Worm (Caenorhabditis elegans) whole organism, L3 larva: ENCODE results near the gene lrpr-1.

Source experiments
- R02D3.7 ChIP-seq: fragments of 150-350 bp; optimal IDR thresholded peaks from 2 replicates; lab custom pipeline; 2014; ENCODE audit warnings: missing biosample characterization, missing genetic modification characterization
- ZK546.5 ChIP-seq: sonication (generic microtip); optimal IDR thresholded peaks from 2 replicates; lab custom pipeline; 2017; ENCODE audit warnings: missing biosample characterization, missing genetic modification characterization
- aly-2 ChIP-seq: fragments of 150-350 bp; optimal IDR thresholded peaks from 2 replicates; lab custom pipeline; 2014; ENCODE audit warnings: missing biosample characterization, missing genetic modification characterization
- ceh-82 ChIP-seq: fragments of 150-350 bp; optimal IDR thresholded peaks from 2 replicates; lab custom pipeline; 2014; ENCODE audit warnings: missing biosample characterization, missing genetic modification characterization
- daf-12 ChIP-seq: fragments of 150-350 bp; optimal IDR thresholded peaks from 2 replicates; lab custom pipeline; 2014; ENCODE audit warnings: missing biosample characterization, missing genetic modification reagents, missing genetic modification characterization
- egl-5 ChIP-seq: fragments of 150-350 bp; optimal IDR thresholded peaks from 2 replicates; lab custom pipeline; 2017; ENCODE audit warnings: missing biosample characterization, missing genetic modification reagents, missing genetic modification characterization, inconsistent platforms
- elt-1 ChIP-seq: fragments of 150-350 bp; optimal IDR thresholded peaks from 2 replicates; lab custom pipeline; 2014; ENCODE audit warnings: missing biosample characterization, missing genetic modification characterization
- elt-3 ChIP-seq, 3 experiments: fragments of 150-350 bp in 1 of 3; sonication (generic microtip) in 2 of 3; optimal IDR thresholded peaks; 2 replicates in 2 of 3; 4 replicates in 1 of 3; lab custom pipeline; 2014 to 2017; ENCODE audit warnings: missing biosample characterization in 3 of 3, missing genetic modification characterization in 3 of 3
- eor-1 ChIP-seq, 2 experiments: fragments of 150-350 bp; optimal IDR thresholded peaks; 2 replicates each; lab custom pipeline; 2014 to 2018; ENCODE audit warnings: missing biosample characterization in 2 of 2, missing genetic modification characterization in 2 of 2
- fkh-2 ChIP-seq: fragments of 150-350 bp; optimal IDR thresholded peaks from 2 replicates; lab custom pipeline; 2014; ENCODE audit warnings: missing biosample characterization, missing genetic modification reagents, missing genetic modification characterization
- jun-1 ChIP-seq: fragments of 150-350 bp; optimal IDR thresholded peaks from 2 replicates; lab custom pipeline; 2014; ENCODE audit warnings: missing biosample characterization, missing genetic modification reagents, missing genetic modification characterization
- lin-15B ChIP-seq: fragments of 150-350 bp; optimal IDR thresholded peaks from 2 replicates; lab custom pipeline; 2014; ENCODE audit warnings: missing biosample characterization, missing genetic modification characterization
- lsy-12 ChIP-seq: sonication (generic microtip); optimal IDR thresholded peaks from 2 replicates; lab custom pipeline; 2016; ENCODE audit warnings: mild to moderate bottlenecking, missing genetic modification characterization, missing compliant biosample characterization
- mdl-1 ChIP-seq: fragments of 150-350 bp; optimal IDR thresholded peaks from 2 replicates; lab custom pipeline; 2014; ENCODE audit warnings: missing biosample characterization, missing genetic modification characterization
- mml-1 ChIP-seq: fragments of 150-350 bp; sonication (generic microtip); optimal IDR thresholded peaks from 3 replicates; lab custom pipeline; 2014; ENCODE audit warnings: missing biosample characterization, missing genetic modification characterization
- nhr-11 ChIP-seq: fragments of 150-350 bp; optimal IDR thresholded peaks from 2 replicates; lab custom pipeline; 2014; ENCODE audit warnings: missing biosample characterization, missing genetic modification characterization
- nhr-12 ChIP-seq: fragments of 150-350 bp; optimal IDR thresholded peaks from 2 replicates; lab custom pipeline; 2014; ENCODE audit warnings: missing biosample characterization, missing genetic modification characterization
- nhr-23 ChIP-seq: fragments of 150-350 bp; optimal IDR thresholded peaks from 2 replicates; lab custom pipeline; 2014; ENCODE audit warnings: missing biosample characterization, missing genetic modification reagents, missing genetic modification characterization
- nhr-237 ChIP-seq: fragments of 150-350 bp; optimal IDR thresholded peaks from 2 replicates; lab custom pipeline; 2014; ENCODE audit warnings: missing biosample characterization, missing genetic modification characterization
- nhr-25 ChIP-seq: sonication (generic microtip); optimal IDR thresholded peaks from 2 replicates; lab custom pipeline; 2017; ENCODE audit warnings: missing biosample characterization, missing genetic modification characterization
- nhr-43 ChIP-seq: sonication (generic microtip); optimal IDR thresholded peaks from 2 replicates; lab custom pipeline; 2016; ENCODE audit warnings: mild to moderate bottlenecking, missing genetic modification characterization, missing compliant biosample characterization; ENCODE audit not compliant: poor library complexity, severe bottlenecking
- nhr-67 ChIP-seq: fragments of 150-350 bp; optimal IDR thresholded peaks from 2 replicates; lab custom pipeline; 2014; ENCODE audit warnings: missing biosample characterization, missing genetic modification characterization
- nhr-76 ChIP-seq: fragments of 150-350 bp; sonication (generic microtip); optimal IDR thresholded peaks from 5 replicates; lab custom pipeline; 2014; ENCODE audit warnings: missing biosample characterization, missing genetic modification characterization
- pha-4 ChIP-seq: fragments of 150-350 bp; optimal IDR thresholded peaks from 2 replicates; lab custom pipeline; 2014; ENCODE audit warnings: missing biosample characterization, missing genetic modification reagents, missing genetic modification characterization
- sea-2 ChIP-seq: fragments of 150-350 bp; sonication (generic microtip); optimal IDR thresholded peaks from 4 replicates; lab custom pipeline; 2014; ENCODE audit warnings: missing biosample characterization, missing genetic modification reagents, missing genetic modification characterization
- unc-39 ChIP-seq: sonication (generic microtip); optimal IDR thresholded peaks from 4 replicates; lab custom pipeline; 2017; ENCODE audit warnings: missing biosample characterization, missing genetic modification characterization
- ztf-11 ChIP-seq: fragments of 150-350 bp; optimal IDR thresholded peaks from 2 replicates; lab custom pipeline; 2014; ENCODE audit warnings: missing biosample characterization, missing genetic modification characterization
- ztf-4 ChIP-seq: fragments of 150-350 bp; optimal IDR thresholded peaks from 2 replicates; lab custom pipeline; 2014; ENCODE audit warnings: missing biosample characterization, missing genetic modification characterization

lrpr-1 gene

ce11 chrV:5928006-5928405, 10.3 kb upstream of the lrpr-1 start:
- no peak for TF ChIP-seq R02D3.7 (tag; lab: Kevin White, UChicago)
- TF ChIP-seq nhr-23, result no peak
- no peak for TF ChIP-seq lsy-12 (tag; lab: Kevin White, UChicago)
- no peak for TF ChIP-seq sea-2 (GFP tag; lab: Kevin White, UChicago)
- TF ChIP-seq eor-1 (tag; optimal IDR thresholded peaks at IDR 0.05; lab: Kevin White, UChicago), result no peak
- TF ChIP-seq pha-4 (tag; lab: Kevin White, UChicago), result no peak
- no peak for TF ChIP-seq nhr-76 (tag; lab: Kevin White, UChicago)
- no peak for TF ChIP-seq mdl-1 (tag; lab: Kevin White, UChicago)
- no peak for TF ChIP-seq nhr-43 (tag; lab: Kevin White, UChicago)
- no peak for TF ChIP-seq ZK546.5
- no peak for TF ChIP-seq elt-3 (tag; optimal IDR thresholded peaks at IDR 0.05; lab: Kevin White, UChicago)
- TF ChIP-seq nhr-25 (tag; lab: Kevin White, UChicago), result no peak

DNA sequence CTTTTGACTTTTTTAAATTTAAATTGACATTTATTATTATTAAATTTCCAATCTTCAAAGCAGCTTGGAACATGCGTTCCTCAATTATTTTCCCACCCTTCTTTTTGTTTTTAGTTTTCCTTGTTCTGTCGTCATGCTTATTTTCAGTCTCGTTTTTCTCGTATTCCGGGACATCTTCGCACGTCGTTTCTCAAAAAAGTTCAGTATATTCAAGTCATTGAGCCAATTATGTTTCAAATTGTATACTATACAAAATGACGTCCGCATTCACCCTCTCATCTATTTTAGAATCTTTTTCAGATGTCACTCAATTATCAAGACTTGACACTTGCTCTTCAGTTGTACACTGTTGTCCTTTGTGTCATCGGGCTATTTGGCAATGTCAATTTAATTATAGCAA, 9.7 kb upstream of the lrpr-1 start, which contains the start of gene srsx-17:
Gene srsx-17, plus strand, starts transcription at position 301 of the 400 bp plus-strand sequence.
- TF ChIP-seq sea-2 (GFP tag; lab: Kevin White, UChicago), result no peak
- TF ChIP-seq, all 47 proteins: peak for 0

DNA sequence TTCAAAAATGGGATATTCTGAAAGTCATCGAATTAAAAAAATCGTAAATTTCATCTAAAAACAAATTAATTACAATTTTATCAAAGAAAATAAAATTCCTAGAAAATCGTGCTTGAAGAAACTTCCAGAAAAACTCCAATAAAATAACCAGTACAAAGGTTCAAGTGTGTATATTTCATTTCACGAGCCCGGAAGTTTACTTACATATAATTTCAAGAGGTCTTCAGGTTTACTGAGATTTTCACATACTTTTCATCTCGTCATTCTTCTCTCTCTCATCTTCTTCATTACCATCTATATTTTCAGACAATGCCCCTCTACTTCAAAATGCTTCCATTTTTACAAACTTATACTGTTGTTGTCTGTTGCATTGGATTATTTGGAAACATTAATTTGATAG, 4.5 kb upstream of the lrpr-1 start, which contains the start of gene srsx-18:
Gene srsx-18, plus strand, starts transcription at position 301 of the 400 bp plus-strand sequence.
- TF ChIP-seq nhr-12 (tag; lab: Kevin White, UChicago) (no peak), fkh-2 (tag; lab: Kevin White, UChicago) (no peak), ztf-4 (no peak), nhr-43 (tag; lab: Kevin White, UChicago) (no peak), daf-12 (tag; lab: Kevin White, UChicago) (no peak)

DNA sequence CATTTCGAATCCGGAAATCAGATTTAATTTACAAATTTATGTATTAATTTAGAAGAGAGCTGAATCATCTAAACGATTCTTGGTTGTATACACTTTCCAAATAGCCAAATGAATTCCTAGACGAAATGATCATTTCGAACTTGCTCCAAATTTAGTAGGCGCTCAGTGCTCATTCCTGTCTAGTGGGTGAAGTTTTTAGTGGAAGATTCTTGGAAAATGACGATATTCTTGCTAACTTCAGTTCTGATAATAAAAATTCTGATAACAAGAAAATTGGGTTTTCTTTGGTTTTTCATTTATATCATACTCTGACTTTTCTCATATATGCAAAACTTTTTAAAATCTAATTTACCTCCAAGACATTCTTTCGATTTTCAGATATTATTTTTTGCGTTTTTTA, 4.1 kb upstream of the lrpr-1 start:
- TF ChIP-seq nhr-11, result peak; percentile 6
- TF ChIP-seq ztf-11 (tag; lab: Kevin White, UChicago), result no peak

ce11 chrV:5919887-5920286, 2.2 kb upstream of the lrpr-1 start, which contains the start of gene C04E6.12:
TSS of gene C04E6.12 (minus strand) at chrV:5919987.
- TF ChIP-seq egl-5 (tag; lab: Kevin White, UChicago) (no peak), elt-3 (tag; optimal IDR thresholded peaks at IDR 0.05; lab: Kevin White, UChicago) (no peak), mdl-1 (tag; lab: Kevin White, UChicago) (no peak), lin-15B (no peak), ceh-82 (tag; lab: Kevin White, UChicago) (no peak), unc-39 (tag; lab: Kevin White, UChicago) (no peak), nhr-12 (tag; lab: Kevin White, UChicago) (no peak), elt-1 (tag; lab: Kevin White, UChicago) (no peak), ZK546.5 (no peak), nhr-23 (no peak), jun-1 (no peak), daf-12 (tag; lab: Kevin White, UChicago) (no peak), nhr-67 (tag; lab: Kevin White, UChicago) (no peak), ztf-4 (no peak), aly-2 (tag; lab: Kevin White, UChicago) (no peak), lsy-12 (tag; lab: Kevin White, UChicago) (no peak), mml-1 (tag; lab: Kevin White, UChicago) (no peak), nhr-237 (tag; lab: Kevin White, UChicago) (no peak)

DNA sequence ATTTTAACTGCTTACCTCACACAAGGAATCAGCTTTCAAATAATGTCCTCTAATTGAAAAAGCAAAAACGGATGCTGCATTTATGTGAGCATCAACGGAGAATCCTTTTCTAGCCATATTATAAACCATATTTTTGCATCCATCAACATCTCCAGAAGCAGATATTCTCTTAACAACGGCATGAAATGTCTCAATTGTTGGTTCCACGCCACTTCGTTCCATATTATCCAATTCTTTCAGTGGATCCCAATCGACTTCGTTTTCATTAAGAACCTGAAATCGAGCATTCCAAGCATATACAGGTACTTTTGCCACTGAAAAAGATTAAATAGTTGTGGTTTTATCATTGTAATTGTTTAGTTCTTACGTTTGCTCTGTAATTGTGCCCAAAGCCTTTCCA, 829 bp downstream of the lrpr-1 start:
- TF ChIP-seq ZK546.5 (no peak), ztf-11 (tag; lab: Kevin White, UChicago) (no peak), nhr-76 (tag; lab: Kevin White, UChicago) (no peak), R02D3.7 (tag; lab: Kevin White, UChicago) (no peak)
- TF ChIP-seq, all 47 proteins: peak for 0

DNA sequence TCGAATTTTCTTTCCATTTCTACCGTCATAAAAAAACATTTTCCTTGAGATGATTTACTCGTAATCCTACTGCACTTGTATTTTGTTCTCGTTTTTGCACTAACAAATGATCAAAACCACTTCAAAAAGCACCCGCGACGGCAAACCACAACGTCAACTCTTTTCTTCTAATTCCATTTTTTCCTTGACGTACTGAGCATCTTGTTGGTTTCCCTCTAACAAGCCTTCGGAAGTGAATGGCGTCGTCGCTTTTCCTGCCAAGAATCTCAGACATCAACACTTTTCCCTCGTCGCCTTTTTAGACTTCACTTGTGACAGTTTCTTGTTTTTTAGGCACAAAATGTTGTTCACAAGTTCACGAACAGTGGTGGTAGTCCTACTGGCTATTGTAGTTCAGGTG, 5.3 kb downstream of the lrpr-1 start, which contains the start of gene C04E6.13:
Gene C04E6.13, plus strand, starts transcription at position 301 of the 400 bp plus-strand sequence.
- no peak for TF ChIP-seq unc-39 (tag; lab: Kevin White, UChicago)
- TF ChIP-seq nhr-237 (tag; lab: Kevin White, UChicago), result no peak
- TF ChIP-seq, all 47 proteins: peak for 0
